Fruit fly (Drosophila melanogaster) whole organism, embryonic: ENCODE data around the gene GstT4.
A peak's percentile ranks its signal among the peaks of the same experiment; 100 is the strongest.

Source experiments
- Ada2b ChIP-seq: fragments of 200-800 bp; sonication (Bioruptor generic); IDR thresholded peaks from 2 replicates; pipeline ENCODE4 v1.3.6; 2022; ENCODE audit warnings: missing biosample characterization, missing genetic modification characterization
- Bdp1 ChIP-seq: fragments of 200-800 bp; sonication (Bioruptor generic); optimal IDR thresholded peaks from 3 replicates; lab custom pipeline; 2016; ENCODE audit warnings: missing biosample characterization, missing genetic modification characterization
- CG10543 ChIP-seq: fragments of 200-800 bp; sonication (Bioruptor generic); optimal IDR thresholded peaks from 3 replicates; lab custom pipeline; 2017; ENCODE audit warnings: missing biosample characterization, mild to moderate bottlenecking, missing genetic modification characterization, moderate library complexity
- CG11695 ChIP-seq: fragments of 200-800 bp; sonication (Bioruptor generic); IDR thresholded peaks from 3 replicates; pipeline ENCODE4 v1.3.6; 2022; ENCODE audit warnings: missing biosample characterization, missing genetic modification characterization
- CG12659 ChIP-seq: fragments of 200-800 bp; sonication (Bioruptor generic); optimal IDR thresholded peaks from 3 replicates; lab custom pipeline; 2017; ENCODE audit warnings: mild to moderate bottlenecking, missing biosample characterization, missing genetic modification reagents, missing genetic modification characterization
- CG13296 ChIP-seq: fragments of 200-800 bp; sonication (Bioruptor generic); optimal IDR thresholded peaks from 3 replicates; lab custom pipeline; 2018; ENCODE audit warnings: missing biosample characterization, mild to moderate bottlenecking, missing genetic modification characterization
- CG14667 ChIP-seq: fragments of 200-800 bp; sonication (Bioruptor generic); IDR thresholded peaks from 2 replicates; pipeline ENCODE4 v1.3.6; 2022; ENCODE audit warnings: missing biosample characterization, missing genetic modification characterization
- CG16813 ChIP-seq: fragments of 200-800 bp; sonication (Bioruptor generic); IDR thresholded peaks from 3 replicates; pipeline ENCODE4 v1.3.6; 2022; ENCODE audit warnings: missing biosample characterization, missing genetic modification characterization; ENCODE audit not compliant: partially characterized antibody
- CG2129 ChIP-seq: fragments of 200-800 bp; sonication (Bioruptor generic); IDR thresholded peaks from 2 replicates; pipeline ENCODE4 v1.3.6; 2022; ENCODE audit warnings: missing biosample characterization, missing genetic modification characterization; ENCODE audit not compliant: partially characterized antibody
- CG2712 ChIP-seq: fragments of 200-800 bp; optimal IDR thresholded peaks from 3 replicates; lab custom pipeline; 2019; ENCODE audit warnings: missing biosample characterization, mild to moderate bottlenecking, missing genetic modification characterization, moderate library complexity
- CG3065 ChIP-seq: fragments of 200-800 bp; sonication (Bioruptor generic); optimal IDR thresholded peaks from 2 replicates; lab custom pipeline; 2016; ENCODE audit warnings: missing biosample characterization, missing genetic modification characterization
- CG3407 ChIP-seq: fragments of 200-800 bp; sonication (Bioruptor generic); optimal IDR thresholded peaks from 2 replicates; lab custom pipeline; 2018; ENCODE audit warnings: missing biosample characterization, mild to moderate bottlenecking, missing genetic modification characterization
- CG3838 ChIP-seq: fragments of 200-800 bp; sonication (Bioruptor generic); optimal IDR thresholded peaks from 3 replicates; lab custom pipeline; 2016; ENCODE audit warnings: missing biosample characterization, missing genetic modification characterization
- CG4707 ChIP-seq: fragments of 200-800 bp; sonication (Bioruptor generic); optimal IDR thresholded peaks from 2 replicates; lab custom pipeline; 2018; ENCODE audit warnings: missing biosample characterization, mild to moderate bottlenecking, missing genetic modification characterization, moderate library complexity
- CG6765 ChIP-seq: fragments of 200-800 bp; sonication (Bioruptor generic); optimal IDR thresholded peaks from 3 replicates; lab custom pipeline; 2017; ENCODE audit warnings: missing biosample characterization, mild to moderate bottlenecking, missing genetic modification characterization
- CG7745 ChIP-seq: fragments of 200-800 bp; sonication (Bioruptor generic); optimal IDR thresholded peaks from 2 replicates; lab custom pipeline; 2018; ENCODE audit warnings: missing biosample characterization, mild to moderate bottlenecking, missing genetic modification characterization, moderate library complexity
- CG7963 ChIP-seq: fragments of 200-800 bp; sonication (Bioruptor generic); IDR thresholded peaks from 3 replicates; pipeline ENCODE4 v1.3.6; 2022; ENCODE audit warnings: missing biosample characterization, missing genetic modification characterization; ENCODE audit not compliant: partially characterized antibody
- CG9727 ChIP-seq: fragments of 200-800 bp; sonication (Bioruptor generic); optimal IDR thresholded peaks from 3 replicates; lab custom pipeline; 2017; ENCODE audit warnings: missing biosample characterization, mild to moderate bottlenecking, missing genetic modification characterization
- E2f1 ChIP-seq: fragments of 200-800 bp; sonication (Bioruptor generic); IDR thresholded peaks from 2 replicates; pipeline ENCODE4 v1.3.6; 2022; ENCODE audit warnings: missing biosample characterization, missing genetic modification characterization
- Ets97D ChIP-seq: fragments of 200-800 bp; sonication (Bioruptor generic); optimal IDR thresholded peaks from 3 replicates; lab custom pipeline; 2016; ENCODE audit warnings: missing biosample characterization, missing genetic modification characterization
- H2.0 ChIP-seq: fragments of 200-800 bp; sonication (Bioruptor generic); IDR thresholded peaks from 2 replicates; pipeline ENCODE4 v1.3.6; 2022; ENCODE audit warnings: missing biosample characterization, missing genetic modification characterization
- HHEX ChIP-seq: fragments of 200-800 bp; sonication (Bioruptor generic); optimal IDR thresholded peaks from 3 replicates; lab custom pipeline; 2017; ENCODE audit warnings: missing biosample characterization, mild to moderate bottlenecking, missing genetic modification characterization, missing genetic modification reagents
- HLH4C ChIP-seq: fragments of 200-800 bp; sonication (Bioruptor generic); IDR thresholded peaks from 3 replicates; pipeline ENCODE4 v1.3.6; 2022; ENCODE audit warnings: missing biosample characterization, missing genetic modification characterization; ENCODE audit not compliant: partially characterized antibody
- Jarid2 ChIP-seq: fragments of 200-800 bp; sonication (Bioruptor generic); optimal IDR thresholded peaks from 3 replicates; lab custom pipeline; 2017; ENCODE audit warnings: mild to moderate bottlenecking, missing biosample characterization, missing genetic modification reagents, missing genetic modification characterization
- Lpt ChIP-seq: fragments of >200 bp; optimal IDR thresholded peaks from 2 replicates; lab custom pipeline; 2018; ENCODE audit warnings: missing biosample characterization, missing genetic modification characterization
- MESR4 ChIP-seq: fragments of 200-800 bp; sonication (Bioruptor generic); optimal IDR thresholded peaks from 2 replicates; lab custom pipeline; 2018; ENCODE audit warnings: missing biosample characterization, mild to moderate bottlenecking, missing genetic modification characterization, moderate library complexity
- Max ChIP-seq: fragments of 200-800 bp; sonication (Bioruptor generic); optimal IDR thresholded peaks from 2 replicates; lab custom pipeline; 2016; ENCODE audit warnings: missing biosample characterization, mild to moderate bottlenecking, missing genetic modification characterization
- Mes4 ChIP-seq: fragments of 200-800 bp; sonication (Bioruptor generic); optimal IDR thresholded peaks from 2 replicates; lab custom pipeline; 2016; ENCODE audit warnings: missing biosample characterization, missing genetic modification characterization
- Nf-YA ChIP-seq: fragments of 200-800 bp; sonication (Bioruptor generic); IDR thresholded peaks from 2 replicates; pipeline ENCODE4 v1.3.6; 2022; ENCODE audit warnings: missing biosample characterization, missing genetic modification characterization
- Oaz ChIP-seq: fragments of 200-800 bp; sonication (Bioruptor generic); IDR thresholded peaks from 2 replicates; pipeline ENCODE4 v1.3.6; 2022; ENCODE audit warnings: missing biosample characterization, missing genetic modification characterization
- Sry-δ ChIP-seq: fragments of 200-800 bp; sonication (Bioruptor generic); optimal IDR thresholded peaks from 2 replicates; lab custom pipeline; 2016; ENCODE audit warnings: missing biosample characterization, missing genetic modification characterization
- YL-1 ChIP-seq: fragments of 200-800 bp; sonication (Bioruptor generic); optimal IDR thresholded peaks from 3 replicates; lab custom pipeline; 2017; ENCODE audit warnings: missing biosample characterization, mild to moderate bottlenecking, missing genetic modification characterization
- bab2 ChIP-seq: fragments of 200-800 bp; sonication (Bioruptor generic); optimal IDR thresholded peaks from 2 replicates; lab custom pipeline; 2016; ENCODE audit warnings: missing biosample characterization, missing genetic modification characterization
- bowl ChIP-seq: fragments of 200-800 bp; sonication (Bioruptor generic); IDR thresholded peaks from 2 replicates; pipeline ENCODE4 v1.3.6; 2022; ENCODE audit warnings: missing biosample characterization, missing genetic modification characterization
- dm ChIP-seq: fragments of 200-800 bp; sonication (Bioruptor generic); optimal IDR thresholded peaks from 3 replicates; lab custom pipeline; 2016; ENCODE audit warnings: missing biosample characterization, missing genetic modification characterization
- gsb ChIP-seq: fragments of 200-800 bp; sonication (Bioruptor generic); IDR thresholded peaks from 2 replicates; pipeline ENCODE4 v1.3.6; 2022; ENCODE audit warnings: missing biosample characterization, missing genetic modification characterization
- pnt ChIP-seq: fragments of 200-800 bp; sonication (Bioruptor generic); optimal IDR thresholded peaks from 3 replicates; lab custom pipeline; 2016; ENCODE audit warnings: missing biosample characterization, missing genetic modification characterization
- pum ChIP-seq: fragments of 200-800 bp; sonication (Bioruptor generic); optimal IDR thresholded peaks from 2 replicates; lab custom pipeline; 2016; ENCODE audit warnings: missing biosample characterization, missing genetic modification characterization
- rib ChIP-seq: fragments of 200-800 bp; sonication (Bioruptor generic); IDR thresholded peaks from 2 replicates; pipeline ENCODE4 v1.3.6; 2022; ENCODE audit warnings: missing biosample characterization, missing genetic modification characterization
- sc ChIP-seq, 3 experiments: fragments of >200 bp in 2 of 3; fragments of 200-800 bp in 1 of 3; sonication (Bioruptor generic) in 1 of 3; optimal IDR thresholded peaks; 2 replicates in 2 of 3; 3 replicates in 1 of 3; lab custom pipeline; 2017; ENCODE audit warnings: mild to moderate bottlenecking in 1 of 3, missing biosample characterization in 1 of 3, missing genetic modification characterization in 1 of 3, missing genetic modification reagents in 1 of 3
- schlank ChIP-seq: fragments of 200-800 bp; sonication (Bioruptor generic); optimal IDR thresholded peaks from 2 replicates; lab custom pipeline; 2018; ENCODE audit warnings: missing biosample characterization, mild to moderate bottlenecking, missing genetic modification characterization
- slou ChIP-seq: fragments of 200-800 bp; sonication (Bioruptor generic); optimal IDR thresholded peaks from 3 replicates; lab custom pipeline; 2016; ENCODE audit warnings: missing biosample characterization, missing genetic modification characterization
- sob ChIP-seq: fragments of 200-800 bp; sonication (Bioruptor generic); IDR thresholded peaks from 2 replicates; pipeline ENCODE4 v1.3.6; 2022; ENCODE audit warnings: missing biosample characterization, missing genetic modification characterization
- tin ChIP-seq: fragments of 200-800 bp; sonication (Bioruptor generic); optimal IDR thresholded peaks from 3 replicates; lab custom pipeline; 2016; ENCODE audit warnings: missing biosample characterization, missing genetic modification characterization
- ttk ChIP-seq: fragments of 200-800 bp; sonication (Bioruptor generic); IDR thresholded peaks from 2 replicates; pipeline ENCODE4 v2.1.2; 2022; ENCODE audit warnings: missing biosample characterization, missing genetic modification characterization
- tup ChIP-seq: fragments of 200-800 bp; sonication (Bioruptor generic); optimal IDR thresholded peaks from 2 replicates; lab custom pipeline; 2016; ENCODE audit warnings: missing biosample characterization, mild to moderate bottlenecking, missing genetic modification characterization, moderate library complexity
- unc-4 ChIP-seq: fragments of 200-800 bp; sonication (Bioruptor generic); IDR thresholded peaks from 2 replicates; pipeline ENCODE4 v1.3.6; 2022; ENCODE audit warnings: missing biosample characterization, missing genetic modification characterization; ENCODE audit not compliant: partially characterized antibody
- vfl ChIP-seq: fragments of 200-800 bp; sonication (Bioruptor generic); optimal IDR thresholded peaks from 2 replicates; lab custom pipeline; 2016; ENCODE audit warnings: missing biosample characterization, missing genetic modification characterization
- wdn ChIP-seq: fragments of 200-800 bp; sonication (Bioruptor generic); IDR thresholded peaks from 2 replicates; pipeline ENCODE4 v1.3.6; 2022; ENCODE audit warnings: missing biosample characterization, missing genetic modification characterization

GstT4 gene

DNA sequence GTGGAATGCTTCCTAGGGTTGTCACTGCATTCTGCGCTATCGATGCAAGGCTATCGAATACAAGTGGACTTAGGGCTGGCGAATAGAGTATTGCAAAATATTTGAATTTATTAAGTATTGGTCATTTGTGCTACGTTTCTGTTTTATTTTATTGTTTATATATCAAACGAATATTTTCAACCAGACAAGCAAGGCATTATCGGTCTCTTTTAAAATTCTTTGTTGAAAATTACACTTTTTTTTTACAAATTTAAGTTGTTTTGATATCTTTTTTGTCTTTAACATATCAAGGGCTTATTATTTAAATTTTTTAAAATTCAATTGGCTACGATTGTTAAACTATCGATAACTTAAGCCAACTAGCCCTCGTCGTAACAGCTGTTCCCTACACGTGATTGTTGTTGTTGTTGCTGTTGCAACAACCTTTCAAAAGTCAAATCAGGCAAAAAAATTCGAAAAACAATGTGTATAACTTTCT lies 17.1 kb upstream of the GstT4 start, which contains the start of the genes Ype and CG1662 (continued):
- no peak for TF ChIP-seq Jarid2
- peak; percentile 46 for TF ChIP-seq H2.0 (GFP tag; lab: Robert Waterston, UW)
- TF ChIP-seq CG10543 (GFP tag; lab: Kevin White, UChicago), result peak; percentile 84
- TF ChIP-seq HLH4C, result peak; percentile 64; the same call in 2 of the 3 replicates
- TF ChIP-seq Nf-YA (GFP tag; lab: Robert Waterston, UW), result no peak
- peak; percentile 22 for TF ChIP-seq CG3838 (GFP tag; lab: Kevin White, UChicago)
- peak; percentile 51 for TF ChIP-seq CG6765 (GFP tag; lab: Kevin White, UChicago)
- TF ChIP-seq CG4707, result no peak
- TF ChIP-seq bab2 (GFP tag; lab: Kevin White, UChicago), result peak; percentile 67
- peak; percentile 55 for TF ChIP-seq YL-1 (GFP tag; lab: Kevin White, UChicago)
- peak; percentile 80 for TF ChIP-seq CG9727
- no peak for TF ChIP-seq schlank (tag; lab: Kevin White, UChicago)
- TF ChIP-seq CG12659 (GFP tag; lab: Kevin White, UChicago), result peak; percentile 84
- TF ChIP-seq CG7745 (tag; lab: Kevin White, UChicago), result no peak
- peak; percentile 63 for TF ChIP-seq vfl (GFP tag; lab: Kevin White, UChicago)
- TF ChIP-seq MESR4, result no peak
- TF ChIP-seq sob, result peak; percentile 76
- TF ChIP-seq tup (GFP tag; lab: Kevin White, UChicago), result peak; percentile 55
- TF ChIP-seq wdn (GFP tag; lab: Robert Waterston, UW), result peak; percentile 39; the same call in 1 of the 2 replicates
- TF ChIP-seq Bdp1 (GFP tag; lab: Kevin White, UChicago), result peak; percentile 72
- TF ChIP-seq Sry-δ (GFP tag; lab: Kevin White, UChicago), result peak; percentile 71
- peak; percentile 80 for TF ChIP-seq tin (GFP tag; lab: Kevin White, UChicago)
- peak; percentile 14; the same call in 1 of the 2 replicates for TF ChIP-seq gsb (GFP tag; lab: Robert Waterston, UW)
- peak; percentile 78 for TF ChIP-seq CG2712
- peak; percentile 57 for TF ChIP-seq pum
- peak; percentile 58 for TF ChIP-seq slou (GFP tag; lab: Kevin White, UChicago)
- no peak for TF ChIP-seq Lpt (GFP tag; lab: Kevin White, UChicago)
- TF ChIP-seq Max (GFP tag; lab: Kevin White, UChicago), result peak; percentile 84
- peak; percentile 63; the same call in 1 of the 2 replicates for TF ChIP-seq rib (GFP tag; lab: Robert Waterston, UW)
- peak; percentile 45 for TF ChIP-seq Mes4
- peak; percentile 49 for TF ChIP-seq dm
- 0 out of 2 replicates have a peak, but pooled peaks have one; percentile 24 for TF ChIP-seq CG14667 (GFP tag; lab: Robert Waterston, UW)
- TF ChIP-seq sc (optimal IDR thresholded peaks at IDR 0.05; lab: Kevin White, UChicago), result no peak
- TF ChIP-seq sc (GFP tag; optimal IDR thresholded peaks at IDR 0.05; lab: Kevin White, UChicago), result peak; percentile 15
- TF ChIP-seq ttk (GFP tag; lab: Robert Waterston, UW), result peak; percentile 66
- TF ChIP-seq pnt, result peak; percentile 50
- 0 out of 3 replicates have a peak, but pooled peaks have one; percentile 26 for TF ChIP-seq CG11695
- TF ChIP-seq CG3407, result peak; percentile 47
- 0 out of 3 replicates have a peak, but pooled peaks have one; percentile 28 for TF ChIP-seq CG7963 (GFP tag; lab: Robert Waterston, UW)
- TF ChIP-seq unc-4 (GFP tag; lab: Robert Waterston, UW), result peak; percentile 77
- peak; percentile 19 for TF ChIP-seq HHEX (GFP tag; lab: Kevin White, UChicago)
- 0 out of 2 replicates have a peak, but pooled peaks have one; percentile 16 for TF ChIP-seq Oaz (GFP tag; lab: Robert Waterston, UW)
- TF ChIP-seq CG13296 (GFP tag; lab: Kevin White, UChicago), result peak; percentile 67
- TF ChIP-seq E2f1, result peak; percentile 54; the same call in 1 of the 2 replicates
- peak; percentile 21 for TF ChIP-seq CG3065 (GFP tag; lab: Kevin White, UChicago)
- TF ChIP-seq CG16813 (GFP tag; lab: Robert Waterston, UW), result peak; percentile 69
- 0 out of 2 replicates have a peak, but pooled peaks have one; percentile 31 for TF ChIP-seq Ada2b (GFP tag; lab: Robert Waterston, UW)
- TF ChIP-seq Ets97D, result peak; percentile 63
- peak; percentile 72 for TF ChIP-seq CG2129 (GFP tag; lab: Robert Waterston, UW)
- TF ChIP-seq bowl (GFP tag; lab: Robert Waterston, UW), result no peak
